Worm (Caenorhabditis elegans) whole organism, early embryonic: ENCODE measurements around the gene B0252.3.

Experiments used
- B0310.2 ChIP-seq: sonication (generic microtip); optimal IDR thresholded peaks from 2 replicates; lab custom pipeline; 2016; ENCODE audit warnings: mild to moderate bottlenecking, missing genetic modification characterization, missing compliant biosample characterization
- F13C5.2 ChIP-seq: sonication (generic microtip); optimal IDR thresholded peaks from 2 replicates; lab custom pipeline; 2017; ENCODE audit warnings: mild to moderate bottlenecking, missing genetic modification characterization, inconsistent platforms, missing compliant biosample characterization
- aly-1 ChIP-seq: sonication (generic microtip); optimal IDR thresholded peaks from 2 replicates; lab custom pipeline; 2016; ENCODE audit warnings: missing genetic modification characterization, missing compliant biosample characterization
- ama-1 ChIP-seq: fragments of 150-350 bp; optimal IDR thresholded peaks from 2 replicates; lab custom pipeline; 2014
- ceh-13 ChIP-seq: fragments of 200-800 bp; sonication (Bioruptor generic); optimal IDR thresholded peaks from 2 replicates; lab custom pipeline; 2018; ENCODE audit warnings: mild to moderate bottlenecking, missing genetic modification characterization, missing compliant biosample characterization
- ceh-36 ChIP-seq: sonication (generic microtip); optimal IDR thresholded peaks from 2 replicates; lab custom pipeline; 2016; ENCODE audit warnings: missing genetic modification characterization, inconsistent platforms, missing compliant biosample characterization
- ets-7 ChIP-seq: sonication (generic microtip); optimal IDR thresholded peaks from 2 replicates; lab custom pipeline; 2016; ENCODE audit warnings: missing genotype, missing genetic modification characterization, missing compliant biosample characterization
- flt-1 ChIP-seq: fragments of 200-800 bp; sonication (Bioruptor generic); IDR thresholded peaks from 2 replicates; pipeline ENCODE4 v1.3.6; 2022; ENCODE audit warnings: missing genetic modification characterization, missing compliant biosample characterization
- hmbx-1 ChIP-seq: sonication (generic microtip); optimal IDR thresholded peaks from 2 replicates; lab custom pipeline; 2016; ENCODE audit warnings: mild to moderate bottlenecking, missing genetic modification characterization, missing compliant biosample characterization
- hmg-4 ChIP-seq: fragments of 200-800 bp; sonication (Bioruptor generic); optimal IDR thresholded peaks from 2 replicates; lab custom pipeline; 2018; ENCODE audit warnings: mild to moderate bottlenecking, missing genetic modification characterization, missing compliant biosample characterization
- hnd-1 ChIP-seq: sonication (generic microtip); optimal IDR thresholded peaks from 2 replicates; lab custom pipeline; 2016; ENCODE audit warnings: missing genetic modification characterization, missing compliant biosample characterization
- pes-1 ChIP-seq: fragments of 200-800 bp; sonication (Bioruptor generic); IDR thresholded peaks from 2 replicates; pipeline ENCODE4 v1.3.6; 2022; ENCODE audit warnings: missing genetic modification reagents, missing genetic modification characterization, missing compliant biosample characterization
- scrt-1 ChIP-seq: fragments of 200-800 bp; sonication (Bioruptor generic); IDR thresholded peaks from 2 replicates; pipeline ENCODE4 v1.3.6; 2022; ENCODE audit warnings: missing genetic modification characterization, missing compliant biosample characterization
- sea-1 ChIP-seq: fragments of 200-800 bp; sonication (Bioruptor generic); conservative IDR thresholded peaks from 2 replicates; pipeline ENCODE4 v1.3.6; 2022; ENCODE audit warnings: missing genetic modification characterization, missing compliant biosample characterization
- tbx-11 ChIP-seq: fragments of 200-800 bp; sonication (Bioruptor generic); IDR thresholded peaks from 2 replicates; pipeline ENCODE4 v1.3.6; 2022; ENCODE audit warnings: missing genetic modification characterization, missing compliant biosample characterization
- tbx-37 ChIP-seq: fragments of 200-800 bp; sonication (Bioruptor generic); conservative IDR thresholded peaks from 2 replicates; pipeline ENCODE4 v1.3.6; 2022; ENCODE audit warnings: missing genetic modification reagents, missing genetic modification characterization, missing compliant biosample characterization
- tra-4 ChIP-seq: sonication (generic microtip); optimal IDR thresholded peaks from 2 replicates; lab custom pipeline; 2017; ENCODE audit warnings: missing genetic modification characterization, missing compliant biosample characterization

B0252.3 gene

DNA sequence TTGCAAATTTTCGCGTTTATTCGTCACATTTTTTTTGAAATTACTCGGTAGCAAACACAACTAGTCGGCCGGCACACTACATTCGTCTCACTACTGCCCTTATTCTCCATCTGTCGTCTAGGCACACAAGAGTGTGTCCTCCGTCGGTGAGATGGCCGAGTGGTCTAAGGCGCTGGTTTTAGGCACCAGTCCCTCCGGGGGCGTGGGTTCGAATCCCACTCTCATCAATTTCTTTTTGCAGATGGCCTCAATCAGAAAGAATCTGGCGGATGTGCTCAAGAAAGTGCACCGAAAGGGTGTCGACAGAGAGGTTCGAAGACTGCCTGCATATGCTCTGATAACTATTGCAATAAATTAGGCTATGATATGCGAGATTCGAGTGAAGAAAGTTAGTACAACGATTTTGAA, 54.5 kb downstream of the B0252.3 start:
- TF ChIP-seq tbx-37 (GFP tag; lab: Robert Waterston, UW) (peak; percentile 88), hmbx-1 (tag; lab: Kevin White, UChicago) (peak; percentile 83), aly-1 (peak; percentile 90), F13C5.2 (tag; lab: Kevin White, UChicago) (peak; percentile 98), tbx-11 (GFP tag; lab: Robert Waterston, UW) (peak; percentile 86), tra-4 (tag; lab: Kevin White, UChicago) (peak; percentile 89), ceh-13 (GFP tag; lab: Kevin White, UChicago) (peak; percentile 84), hnd-1 (tag; lab: Kevin White, UChicago) (peak; percentile 78), hmg-4 (peak; percentile 96), ama-1 (peak; percentile 85), ceh-36 (tag; lab: Kevin White, UChicago) (peak; percentile 98), B0310.2 (tag; lab: Kevin White, UChicago) (peak; percentile 89), ets-7 (tag; lab: Kevin White, UChicago) (peak; percentile 84), flt-1 (GFP tag; lab: Robert Waterston, UW) (peak; percentile 94), sea-1 (GFP tag; lab: Robert Waterston, UW) (peak; percentile 88), scrt-1 (peak; percentile 92), pes-1 (GFP tag; lab: Robert Waterston, UW) (peak; percentile 95)
